Worm (Caenorhabditis elegans): ENCODE measurements around the gene Y59H11AM.1.

ce11 chrIV:8595317-8595716, 24.1 kb downstream of the Y59H11AM.1 start, which contains the start of gene Y59H11AR.3:
- TF ChIP-seq ztf-29 (GFP tag; IDR thresholded peaks at IDR 0.05) (no peak), cog-1 (tag; optimal IDR thresholded peaks at IDR 0.05) (no peak)
